Fruit fly (Drosophila melanogaster) whole organism, embryonic: Measurements from ENCODE around the gene CG34136.

Experiments used
- CG18011 ChIP-seq: fragments of 200-800 bp; sonication (Bioruptor generic); optimal IDR thresholded peaks from 2 replicates; lab custom pipeline; 2017; ENCODE audit warnings: missing biosample characterization, missing genetic modification characterization, mild to moderate bottlenecking, moderate library complexity, missing genotype
- CG4360 ChIP-seq: fragments of 200-800 bp; sonication (Bioruptor generic); IDR thresholded peaks from 2 replicates; pipeline ENCODE4 v1.3.6; 2022; ENCODE audit warnings: missing biosample characterization, missing genetic modification characterization

DNA sequence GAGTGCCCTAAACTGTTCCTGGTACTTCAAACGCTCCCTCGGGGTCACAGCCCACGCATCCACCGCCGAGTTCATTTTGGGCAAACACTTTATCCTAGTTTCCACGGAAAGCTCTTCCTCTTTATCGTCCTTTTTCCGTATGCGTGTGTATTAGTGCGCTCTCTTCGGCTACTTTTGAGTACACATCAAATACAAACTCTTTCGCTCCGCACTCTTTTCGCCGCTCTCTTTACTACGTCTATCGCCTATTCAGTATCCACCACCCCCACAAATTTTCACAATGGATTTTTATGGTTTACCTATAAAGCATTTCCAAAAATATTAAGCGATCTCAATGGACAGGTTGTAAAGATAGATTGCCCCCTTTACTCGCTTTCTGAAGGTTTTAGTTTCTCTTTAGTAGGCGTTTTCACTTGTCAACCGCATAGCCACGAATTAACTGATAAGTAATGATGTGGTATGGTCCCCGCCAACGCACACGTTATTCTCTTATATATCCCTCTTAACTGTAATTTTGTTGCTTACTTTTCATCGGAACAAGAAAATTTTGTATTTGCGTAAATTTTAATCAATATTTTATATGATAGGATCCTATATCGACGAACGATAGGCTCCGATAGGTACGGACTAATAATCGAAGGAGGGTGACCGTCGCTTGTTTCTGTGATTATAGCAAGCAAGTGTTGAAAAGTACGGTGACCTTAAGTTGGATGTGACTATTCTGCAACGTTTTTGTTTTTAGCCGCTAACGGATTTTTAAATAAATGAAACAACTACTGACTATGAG, 45.2 kb downstream of the CG34136 start, which contains the start of gene Dap160:
- TF ChIP-seq CG4360 (GFP tag; lab: Robert Waterston, UW) (no peak), CG18011 (no peak)
